Fruit fly (Drosophila melanogaster): ENCODE measurements around the gene elg1.

elg1 gene

dm6 chr3L:16164150-16165039 is 32.6 kb downstream of the elg1 start, which contains the start of gene CG5151 (continued):
- no peak for TF ChIP-seq CG1792 (GFP tag; optimal IDR thresholded peaks at IDR 0.05)
- peak; percentile 19 for TF ChIP-seq sug (tag; optimal IDR thresholded peaks at IDR 0.05)
- no peak for TF ChIP-seq CG30403 (GFP tag; optimal IDR thresholded peaks at IDR 0.05)
- peak; percentile 56 for TF ChIP-seq sens (GFP tag)
- TF ChIP-seq Dfd (GFP tag; optimal IDR thresholded peaks at IDR 0.05), result no peak
- peak; percentile 98 for TF ChIP-seq CG3163 (GFP tag; optimal IDR thresholded peaks at IDR 0.05)
- TF ChIP-seq Camta (GFP tag; optimal IDR thresholded peaks at IDR 0.05), result no peak
- no peak for TF ChIP-seq CG6689 (GFP tag; IDR thresholded peaks at IDR 0.05)
- no peak for TF ChIP-seq CG9932 (GFP tag; IDR thresholded peaks at IDR 0.05)
- no peak for TF ChIP-seq Ets97D (GFP tag; optimal IDR thresholded peaks at IDR 0.05)
- TF ChIP-seq bbx (GFP tag; IDR thresholded peaks at IDR 0.05; ENCODE audit: partially characterized antibody), result peak; percentile 82
- no peak for TF ChIP-seq CG10209 (GFP tag; optimal IDR thresholded peaks at IDR 0.05)
- TF ChIP-seq yki (optimal IDR thresholded peaks at IDR 0.05), result peak; percentile 74
- TF ChIP-seq tgo (GFP tag; IDR thresholded peaks at IDR 0.05), result no peak
- no peak for TF ChIP-seq CG10979 (tag; optimal IDR thresholded peaks at IDR 0.05)
- no peak for TF ChIP-seq cato (GFP tag; optimal IDR thresholded peaks at IDR 0.05; ENCODE audit: borderline replicate concordance)
- TF ChIP-seq CG17568 (GFP tag; optimal IDR thresholded peaks at IDR 0.05), result peak; percentile 20
- no peak for TF ChIP-seq CG9609 (GFP tag; optimal IDR thresholded peaks at IDR 0.05)
- TF ChIP-seq CG14710 (tag; optimal IDR thresholded peaks at IDR 0.05), result no peak
- TF ChIP-seq Lhr (GFP tag; optimal IDR thresholded peaks at IDR 0.05), result no peak
- TF ChIP-seq Hr39 (optimal IDR thresholded peaks at IDR 0.05), result no peak
- no peak for TF ChIP-seq Mrtf (GFP tag; IDR thresholded peaks at IDR 0.05)
- peak; percentile 60; the same call in 1 of the 2 replicates for TF ChIP-seq CG32532 (GFP tag; IDR thresholded peaks at IDR 0.05)
- no peak for TF ChIP-seq Ssrp (tag; optimal IDR thresholded peaks at IDR 0.05)
- TF ChIP-seq BtbVII (GFP tag; optimal IDR thresholded peaks at IDR 0.05), result peak; percentile 40
- no peak for TF ChIP-seq ac (GFP tag; optimal IDR thresholded peaks at IDR 0.05)
- peak; percentile 41 for TF ChIP-seq vvl (GFP tag; IDR thresholded peaks at IDR 0.05)
- no peak for TF ChIP-seq sima (GFP tag; optimal IDR thresholded peaks at IDR 0.05)
- no peak for TF ChIP-seq pho (GFP tag; optimal IDR thresholded peaks at IDR 0.05)
- no peak for TF ChIP-seq gce (GFP tag; IDR thresholded peaks at IDR 0.05)
- TF ChIP-seq NFAT (GFP tag; IDR thresholded peaks at IDR 0.05), result peak; percentile 49; the same call in 1 of the 2 replicates
- no peak for TF ChIP-seq CG7357 (GFP tag; IDR thresholded peaks at IDR 0.05)
- TF ChIP-seq CG2678 (tag; optimal IDR thresholded peaks at IDR 0.05), result peak; percentile 13
- TF ChIP-seq CG34422 (GFP tag; IDR thresholded peaks at IDR 0.05), result peak; percentile 21; the same call in 1 of the 3 replicates
- TF ChIP-seq CG9797 (GFP tag; optimal IDR thresholded peaks at IDR 0.05), result no peak
- no peak; the same call in 2 of the 3 replicates for TF ChIP-seq so (GFP tag; IDR thresholded peaks at IDR 0.05)
- TF ChIP-seq ham (GFP tag; IDR thresholded peaks at IDR 0.05), result no peak
- no peak for TF ChIP-seq CG10431 (GFP tag; optimal IDR thresholded peaks at IDR 0.05)
- TF ChIP-seq Adf1 (GFP tag; IDR thresholded peaks at IDR 0.05), result peak; percentile 27; the same call in 1 of the 2 replicates
- no peak for TF ChIP-seq gsb (GFP tag; IDR thresholded peaks at IDR 0.05)
- TF ChIP-seq chn (GFP tag; optimal IDR thresholded peaks at IDR 0.05), result no peak
- peak; percentile 81 for TF ChIP-seq hb (GFP tag; IDR thresholded peaks at IDR 0.05; ENCODE audit: partially characterized antibody)
- no peak for TF ChIP-seq Mad (GFP tag; optimal IDR thresholded peaks at IDR 0.05)
- peak; percentile 17; the same call in 1 of the 2 replicates for TF ChIP-seq slbo (GFP tag; IDR thresholded peaks at IDR 0.05)
- no peak for TF ChIP-seq Bdp1 (GFP tag; optimal IDR thresholded peaks at IDR 0.05)
- TF ChIP-seq shn (GFP tag; optimal IDR thresholded peaks at IDR 0.05), result no peak
- TF ChIP-seq ap (GFP tag; IDR thresholded peaks at IDR 0.05), result no peak
- no peak for TF ChIP-seq CG1024 (GFP tag; IDR thresholded peaks at IDR 0.05)
- peak; percentile 32; the same call in 1 of the 3 replicates for TF ChIP-seq z (GFP tag; IDR thresholded peaks at IDR 0.05)
- peak; percentile 46 for TF ChIP-seq CG13287 (GFP tag; IDR thresholded peaks at IDR 0.05; ENCODE audit: partially characterized antibody)
- TF ChIP-seq CG12219 (GFP tag; optimal IDR thresholded peaks at IDR 0.05), result no peak
